Fruit fly (Drosophila melanogaster) whole organism, embryonic: Measurements from ENCODE around the gene wge.
A peak's percentile ranks its signal among the peaks of the same experiment; 100 is the strongest.

Experiments
- Bgb ChIP-seq: fragments of 200-800 bp; sonication (Bioruptor generic); IDR thresholded peaks from 2 replicates; pipeline ENCODE4 v1.3.6; 2022; ENCODE audit warnings: missing biosample characterization, missing genetic modification characterization; ENCODE audit not compliant: partially characterized antibody
- CG10654 ChIP-seq: fragments of 200-800 bp; sonication (Bioruptor generic); optimal IDR thresholded peaks from 2 replicates; lab custom pipeline; 2016; ENCODE audit warnings: missing biosample characterization, missing genetic modification characterization
- CG10979 ChIP-seq: fragments of 200-800 bp; sonication (Bioruptor generic); optimal IDR thresholded peaks from 2 replicates; lab custom pipeline; 2018; ENCODE audit warnings: missing biosample characterization, mild to moderate bottlenecking, missing genetic modification characterization, moderate library complexity
- CG13775 ChIP-seq: fragments of 200-800 bp; sonication (Bioruptor generic); optimal IDR thresholded peaks from 3 replicates; lab custom pipeline; 2017; ENCODE audit warnings: missing biosample characterization, mild to moderate bottlenecking, missing genetic modification characterization
- CG14710 ChIP-seq: fragments of 200-800 bp; sonication (Bioruptor generic); optimal IDR thresholded peaks from 3 replicates; lab custom pipeline; 2019; ENCODE audit warnings: missing biosample characterization, mild to moderate bottlenecking, missing genetic modification characterization, moderate library complexity
- CG16863 ChIP-seq: fragments of 200-800 bp; sonication (Bioruptor generic); optimal IDR thresholded peaks from 3 replicates; lab custom pipeline; 2016; ENCODE audit warnings: missing biosample characterization, missing genetic modification characterization
- CG17385 ChIP-seq: fragments of 200-800 bp; sonication (Bioruptor generic); optimal IDR thresholded peaks from 3 replicates; lab custom pipeline; 2018; ENCODE audit warnings: missing biosample characterization, mild to moderate bottlenecking, missing genetic modification characterization
- CG18262 ChIP-seq: fragments of 200-800 bp; optimal IDR thresholded peaks from 3 replicates; lab custom pipeline; 2019; ENCODE audit warnings: missing biosample characterization, mild to moderate bottlenecking, missing genetic modification characterization, moderate library complexity
- CG18599 ChIP-seq: fragments of 200-800 bp; sonication (Bioruptor generic); optimal IDR thresholded peaks from 3 replicates; lab custom pipeline; 2017; ENCODE audit warnings: missing biosample characterization, missing genetic modification characterization, mild to moderate bottlenecking, moderate library complexity, missing genetic modification reagents
- CG2678 ChIP-seq: fragments of 200-800 bp; sonication (Bioruptor generic); optimal IDR thresholded peaks from 3 replicates; lab custom pipeline; 2019; ENCODE audit warnings: missing biosample characterization, mild to moderate bottlenecking, missing genetic modification characterization, moderate library complexity
- CG30403 ChIP-seq: fragments of 200-800 bp; sonication (Bioruptor generic); optimal IDR thresholded peaks from 3 replicates; lab custom pipeline; 2016; ENCODE audit warnings: missing biosample characterization, missing genetic modification characterization
- CG3995 ChIP-seq: fragments of 200-800 bp; sonication (Bioruptor generic); optimal IDR thresholded peaks from 3 replicates; lab custom pipeline; 2016; ENCODE audit warnings: missing biosample characterization, missing genetic modification characterization
- CG42726 ChIP-seq: fragments of 200-800 bp; sonication (Bioruptor generic); IDR thresholded peaks from 2 replicates; pipeline ENCODE4 v1.3.6; 2022; ENCODE audit warnings: missing biosample characterization, missing genetic modification characterization; ENCODE audit not compliant: partially characterized antibody
- CG4617 ChIP-seq: fragments of 200-800 bp; sonication (Bioruptor generic); optimal IDR thresholded peaks from 3 replicates; lab custom pipeline; 2016; ENCODE audit warnings: missing biosample characterization, missing genetic modification characterization, borderline replicate concordance
- CG6854 ChIP-seq: fragments of 200-800 bp; sonication (Bioruptor generic); optimal IDR thresholded peaks from 3 replicates; lab custom pipeline; 2017; ENCODE audit warnings: missing biosample characterization, mild to moderate bottlenecking, missing genetic modification characterization
- CG7372 ChIP-seq: fragments of 200-800 bp; sonication (Bioruptor generic); IDR thresholded peaks from 2 replicates; pipeline ENCODE4 v1.3.6; 2022; ENCODE audit warnings: missing biosample characterization, missing genetic modification characterization
- CG7839 ChIP-seq: fragments of 200-800 bp; sonication (Bioruptor generic); optimal IDR thresholded peaks from 3 replicates; lab custom pipeline; 2018; ENCODE audit warnings: missing biosample characterization, mild to moderate bottlenecking, missing genetic modification characterization, moderate library complexity
- CG8478 ChIP-seq: fragments of >200 bp; optimal IDR thresholded peaks from 2 replicates; lab custom pipeline; 2018
- Chrac-16 ChIP-seq: fragments of 200-800 bp; sonication (Bioruptor generic); optimal IDR thresholded peaks from 3 replicates; lab custom pipeline; 2016; ENCODE audit warnings: missing biosample characterization, missing genetic modification characterization
- CoRest ChIP-seq: fragments of 200-800 bp; sonication (Bioruptor generic); optimal IDR thresholded peaks from 3 replicates; lab custom pipeline; 2018; ENCODE audit warnings: missing biosample characterization, mild to moderate bottlenecking, missing genetic modification characterization, moderate library complexity
- Dref ChIP-seq: fragments of 200-800 bp; sonication (Bioruptor generic); IDR thresholded peaks from 2 replicates; pipeline ENCODE4 v1.3.6; 2022; ENCODE audit warnings: missing biosample characterization, missing genetic modification characterization
- Hand ChIP-seq: fragments of 200-800 bp; sonication (Bioruptor generic); optimal IDR thresholded peaks from 2 replicates; lab custom pipeline; 2017; ENCODE audit warnings: mild to moderate bottlenecking, missing biosample characterization, missing genetic modification reagents, missing genetic modification characterization
- HmgZ ChIP-seq: fragments of 200-800 bp; sonication (Bioruptor generic); optimal IDR thresholded peaks from 2 replicates; lab custom pipeline; 2018; ENCODE audit warnings: missing biosample characterization, mild to moderate bottlenecking, missing genetic modification characterization
- Hr3 ChIP-seq: fragments of 200-800 bp; sonication (Bioruptor generic); optimal IDR thresholded peaks from 3 replicates; lab custom pipeline; 2016; ENCODE audit warnings: missing biosample characterization, missing genetic modification characterization
- Hr78 ChIP-seq, 2 experiments: fragments of 200-800 bp in 1 of 2; fragments of >200 bp in 1 of 2; sonication (Bioruptor generic) in 1 of 2; optimal IDR thresholded peaks; 2 replicates each; lab custom pipeline; 2017 to 2019; ENCODE audit warnings: missing biosample characterization in 2 of 2, missing genetic modification characterization in 2 of 2, mild to moderate bottlenecking in 1 of 2, moderate library complexity in 1 of 2
- Lhr ChIP-seq: fragments of 200-800 bp; sonication (Bioruptor generic); optimal IDR thresholded peaks from 3 replicates; lab custom pipeline; 2017; ENCODE audit warnings: mild to moderate bottlenecking, missing biosample characterization, missing genetic modification reagents, missing genetic modification characterization
- Mad ChIP-seq: fragments of 200-800 bp; sonication (Bioruptor generic); optimal IDR thresholded peaks from 2 replicates; lab custom pipeline; 2016; ENCODE audit warnings: missing biosample characterization, missing genetic modification characterization
- Mrtf ChIP-seq: fragments of 200-800 bp; sonication (Bioruptor generic); IDR thresholded peaks from 3 replicates; pipeline ENCODE4 v1.3.6; 2022; ENCODE audit warnings: missing biosample characterization, missing genetic modification characterization
- Nf-YB ChIP-seq: fragments of 200-800 bp; sonication (Bioruptor generic); optimal IDR thresholded peaks from 3 replicates; lab custom pipeline; 2019; ENCODE audit warnings: missing biosample characterization, mild to moderate bottlenecking, missing genetic modification characterization, moderate library complexity
- Pdp1 ChIP-seq, 2 experiments: fragments of 200-800 bp; sonication (Bioruptor generic); optimal IDR thresholded peaks; 3 replicates each; lab custom pipeline; 2016; ENCODE audit warnings: missing biosample characterization in 2 of 2, missing genetic modification characterization in 2 of 2, mild to moderate bottlenecking in 1 of 2, moderate library complexity in 1 of 2
- Scr ChIP-seq: fragments of 200-800 bp; sonication (Bioruptor generic); IDR thresholded peaks from 2 replicates; pipeline ENCODE4 v1.3.6; 2022; ENCODE audit warnings: missing biosample characterization, missing genetic modification characterization; ENCODE audit not compliant: partially characterized antibody
- Sin3A ChIP-seq: fragments of >200 bp; optimal IDR thresholded peaks from 2 replicates; lab custom pipeline; 2018
- Trl ChIP-seq, 3 experiments: fragments of >200 bp in 2 of 3; fragments of 200-800 bp in 1 of 3; sonication (Bioruptor generic) in 1 of 3; optimal IDR thresholded peaks; 2 replicates in 1 of 3; 3 replicates in 2 of 3; lab custom pipeline; 2016 to 2017; ENCODE audit warnings: missing biosample characterization in 1 of 3, missing genetic modification characterization in 1 of 3
- al ChIP-seq: fragments of 200-800 bp; sonication (Bioruptor generic); IDR thresholded peaks from 2 replicates; pipeline ENCODE4 v1.3.6; 2022; ENCODE audit warnings: missing biosample characterization, missing genetic modification characterization
- ase ChIP-seq: fragments of 200-800 bp; sonication (Bioruptor generic); IDR thresholded peaks from 3 replicates; pipeline ENCODE4 v1.3.6; 2022; ENCODE audit warnings: missing biosample characterization, missing genetic modification characterization
- cad ChIP-seq: fragments of >200 bp; optimal IDR thresholded peaks from 2 replicates; lab custom pipeline; 2017; ENCODE audit warnings: missing biosample characterization, missing genetic modification characterization
- crol ChIP-seq: fragments of 200-800 bp; sonication (Bioruptor generic); IDR thresholded peaks from 2 replicates; pipeline ENCODE4 v1.3.6; 2022; ENCODE audit warnings: missing biosample characterization, missing genetic modification characterization
- dm ChIP-seq: fragments of 200-800 bp; sonication (Bioruptor generic); optimal IDR thresholded peaks from 3 replicates; lab custom pipeline; 2016; ENCODE audit warnings: missing biosample characterization, missing genetic modification characterization
- fd102C ChIP-seq: fragments of 200-800 bp; sonication (Bioruptor generic); optimal IDR thresholded peaks from 2 replicates; lab custom pipeline; 2018; ENCODE audit warnings: missing biosample characterization, mild to moderate bottlenecking, missing genetic modification characterization, moderate library complexity
- gfzf ChIP-seq: fragments of 200-800 bp; sonication (Bioruptor generic); optimal IDR thresholded peaks from 2 replicates; lab custom pipeline; 2016; ENCODE audit warnings: missing biosample characterization, mild to moderate bottlenecking, missing genetic modification characterization, moderate library complexity
- her ChIP-seq: fragments of 200-800 bp; sonication (Bioruptor generic); optimal IDR thresholded peaks from 2 replicates; lab custom pipeline; 2016; ENCODE audit warnings: missing biosample characterization, missing genetic modification characterization
- inv ChIP-seq: fragments of 200-800 bp; sonication (Bioruptor generic); IDR thresholded peaks from 2 replicates; pipeline ENCODE4 v1.3.6; 2022; ENCODE audit warnings: missing biosample characterization, missing genetic modification characterization; ENCODE audit not compliant: partially characterized antibody
- pita ChIP-seq: fragments of 200-800 bp; sonication (Bioruptor generic); optimal IDR thresholded peaks from 2 replicates; lab custom pipeline; 2017; ENCODE audit warnings: missing biosample characterization, mild to moderate bottlenecking, missing genetic modification characterization
- pnt ChIP-seq: fragments of 200-800 bp; sonication (Bioruptor generic); optimal IDR thresholded peaks from 3 replicates; lab custom pipeline; 2016; ENCODE audit warnings: missing biosample characterization, missing genetic modification characterization
- repo ChIP-seq: fragments of 200-800 bp; sonication (Bioruptor generic); optimal IDR thresholded peaks from 2 replicates; lab custom pipeline; 2016; ENCODE audit warnings: missing biosample characterization, missing genetic modification characterization
- row ChIP-seq: fragments of 200-800 bp; sonication (Bioruptor generic); IDR thresholded peaks from 3 replicates; pipeline ENCODE4 v1.3.6; 2022; ENCODE audit warnings: missing biosample characterization, missing genetic modification characterization
- run ChIP-seq: fragments of 200-800 bp; sonication (Bioruptor generic); optimal IDR thresholded peaks from 3 replicates; lab custom pipeline; 2018; ENCODE audit warnings: missing biosample characterization, mild to moderate bottlenecking, missing genetic modification characterization
- sob ChIP-seq: fragments of 200-800 bp; sonication (Bioruptor generic); IDR thresholded peaks from 2 replicates; pipeline ENCODE4 v1.3.6; 2022; ENCODE audit warnings: missing biosample characterization, missing genetic modification characterization
- tup ChIP-seq: fragments of 200-800 bp; sonication (Bioruptor generic); optimal IDR thresholded peaks from 2 replicates; lab custom pipeline; 2016; ENCODE audit warnings: missing biosample characterization, mild to moderate bottlenecking, missing genetic modification characterization, moderate library complexity

Gene wge

DNA sequence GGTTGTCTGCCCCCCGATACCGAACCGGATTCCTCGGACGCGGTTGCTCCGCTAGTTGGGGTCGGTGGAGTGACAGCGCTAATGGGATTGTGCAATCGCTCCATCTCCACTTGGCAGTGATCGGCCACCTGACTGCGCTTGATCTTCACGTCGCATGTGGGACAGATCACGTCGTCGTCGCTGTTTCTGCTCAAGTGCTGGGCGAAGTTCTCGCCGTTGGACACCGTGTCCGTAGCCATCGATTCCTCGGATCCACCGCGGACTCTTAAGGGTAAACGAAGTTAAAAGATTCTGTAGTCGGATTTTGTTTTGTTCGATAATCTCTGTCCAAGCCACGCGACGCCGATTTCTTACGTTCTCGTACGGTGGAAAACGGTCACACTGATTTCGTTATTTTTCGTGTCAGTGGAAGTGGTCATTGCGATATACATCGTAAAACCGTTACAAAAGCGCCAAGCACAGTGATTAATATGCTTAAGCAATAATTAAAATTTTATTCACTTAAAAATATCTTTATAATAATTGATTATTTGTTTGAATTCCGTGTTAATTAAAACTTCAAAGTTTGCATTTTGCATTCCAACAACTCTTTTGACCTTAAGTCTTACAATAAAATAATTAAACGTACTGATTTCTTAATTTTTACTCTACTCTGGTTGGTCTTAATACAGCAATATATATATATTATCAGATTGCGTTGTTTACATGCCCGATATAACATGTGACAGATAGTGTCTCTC is 5.3 kb upstream of the wge start, which contains the start of gene RNF220 (continued):
- TF ChIP-seq Dref (GFP tag; lab: Robert Waterston, UW) (peak; percentile 59), Scr (GFP tag; lab: Robert Waterston, UW) (no peak; the same call in 1 of the 2 replicates), CG7372 (GFP tag; lab: Robert Waterston, UW) (no peak), Mrtf (GFP tag; lab: Robert Waterston, UW) (no peak), pnt (no peak), CG30403 (GFP tag; lab: Kevin White, UChicago) (peak; percentile 54), Hand (no peak), Hr3 (GFP tag; lab: Kevin White, UChicago) (no peak), Pdp1 (GFP tag; optimal IDR thresholded peaks at IDR 0.05; lab: Kevin White, UChicago) (peak in 1 of 2 experiments; percentile 58), gfzf (GFP tag; lab: Kevin White, UChicago) (peak; percentile 73), tup (GFP tag; lab: Kevin White, UChicago) (no peak), row (GFP tag; lab: Robert Waterston, UW) (no peak; the same call in none of the 3 replicates), Hr78 (GFP tag; optimal IDR thresholded peaks at IDR 0.05; lab: Kevin White, UChicago) (no peak), Chrac-16 (GFP tag; lab: Kevin White, UChicago) (no peak), fd102C (GFP tag; lab: Kevin White, UChicago) (no peak), Nf-YB (GFP tag; lab: Kevin White, UChicago) (no peak), HmgZ (no peak), sob (GFP tag; lab: Robert Waterston, UW) (no peak), inv (GFP tag; lab: Robert Waterston, UW) (peak; percentile 48; the same call in 1 of the 2 replicates), al (GFP tag; lab: Robert Waterston, UW) (no peak), CG3995 (GFP tag; lab: Kevin White, UChicago) (peak; percentile 93), run (tag; lab: Kevin White, UChicago) (no peak), CG13775 (GFP tag; lab: Kevin White, UChicago) (peak; percentile 32), Trl (optimal IDR thresholded peaks at IDR 0.05; lab: Kevin White, UChicago) (no peak), Trl (GFP tag; optimal IDR thresholded peaks at IDR 0.05; lab: Kevin White, UChicago) (no peak), CG4617 (peak; percentile 5), pita (no peak), repo (no peak), CG6854 (GFP tag; lab: Kevin White, UChicago) (no peak), CG18599 (GFP tag; lab: Kevin White, UChicago) (peak; percentile 7), CG17385 (peak; percentile 12), Mad (GFP tag; lab: Kevin White, UChicago) (no peak), Sin3A (lab: Kevin White, UChicago) (peak; percentile 31), CG18262 (tag; lab: Kevin White, UChicago) (peak; percentile 30), her (GFP tag; lab: Kevin White, UChicago) (no peak), dm (GFP tag; lab: Kevin White, UChicago) (peak; percentile 30), CG8478 (lab: Kevin White, UChicago) (no peak), CoRest (peak; percentile 55), Bgb (GFP tag; lab: Robert Waterston, UW) (peak; percentile 75), CG10979 (tag; lab: Kevin White, UChicago) (no peak), CG16863 (GFP tag; lab: Kevin White, UChicago) (no peak), CG14710 (tag; lab: Kevin White, UChicago) (peak; percentile 56), CG42726 (GFP tag; lab: Robert Waterston, UW) (peak; percentile 68), cad (GFP tag; lab: Kevin White, UChicago) (no peak), CG10654 (GFP tag; lab: Kevin White, UChicago) (no peak), ase (no peak), CG2678 (tag; lab: Kevin White, UChicago) (peak; percentile 35), Lhr (GFP tag; lab: Kevin White, UChicago) (peak; percentile 2), CG7839 (peak; percentile 39), crol (GFP tag; lab: Robert Waterston, UW) (no peak)
